Fruit fly (Drosophila melanogaster): ENCODE measurements around the gene CG32192.

dm6 chr3L:18002150-18002549 is 38.0 kb upstream of the CG32192 start:
- TF ChIP-seq lola (GFP tag; optimal IDR thresholded peaks at IDR 0.05): no peak
- no peak for TF ChIP-seq fru (GFP tag; optimal IDR thresholded peaks at IDR 0.05)

Measured in whole organism, wandering third instar larva.